Worm (Caenorhabditis elegans) whole organism, L1 larva: ENCODE measurements around the gene ZK632.14.

Experiments
- ama-1 ChIP-seq: fragments of 150-350 bp; optimal IDR thresholded peaks from 2 replicates; lab custom pipeline; 2014
- elt-3 ChIP-seq, 6 experiments: fragments of 150-350 bp in 1 of 6; sonication (generic microtip); optimal IDR thresholded peaks; 2 replicates each; lab custom pipeline; 2017 to 2018; ENCODE audit warnings: missing biosample characterization in 6 of 6, missing genetic modification characterization in 6 of 6, inconsistent platforms in 1 of 6
- lsy-2 ChIP-seq, 2 experiments: fragments of 150-350 bp; optimal IDR thresholded peaks; 2 replicates each; lab custom pipeline; 2014; ENCODE audit warnings: missing biosample characterization in 2 of 2, missing genetic modification characterization in 2 of 2
- nhr-11 ChIP-seq: fragments of 150-350 bp; optimal IDR thresholded peaks from 2 replicates; lab custom pipeline; 2014; ENCODE audit warnings: missing biosample characterization, missing genetic modification characterization
- pag-3 ChIP-seq: sonication (generic microtip); optimal IDR thresholded peaks from 2 replicates; lab custom pipeline; 2017; ENCODE audit warnings: missing genetic modification characterization, mild to moderate bottlenecking, missing compliant biosample characterization, antibody characterized with exemption, borderline replicate concordance; ENCODE audit not compliant: insufficient read depth
- snpc-4 ChIP-seq: fragments of 150-350 bp; optimal IDR thresholded peaks from 2 replicates; lab custom pipeline; 2014; ENCODE audit warnings: missing biosample characterization, missing genetic modification characterization
- sox-4 ChIP-seq: sonication (generic microtip); optimal IDR thresholded peaks from 2 replicates; lab custom pipeline; 2016; ENCODE audit warnings: missing genetic modification characterization, missing compliant biosample characterization
- sup-37 ChIP-seq: fragments of 200-800 bp; sonication (Bioruptor generic); optimal IDR thresholded peaks from 2 replicates; lab custom pipeline; 2018; ENCODE audit warnings: mild to moderate bottlenecking, missing genetic modification characterization, missing compliant biosample characterization
- unc-98 ChIP-seq: fragments of 200-800 bp; sonication (Bioruptor generic); IDR thresholded peaks from 2 replicates; pipeline ENCODE4 v1.3.6; 2022; ENCODE audit warnings: missing genetic modification characterization, missing compliant biosample characterization

ce11 chrIII:9822942-9823341 lies 9.7 kb downstream of the ZK632.14 start, which contains the start of gene arl-5:
- TF ChIP-seq pag-3 (tag; lab: Kevin White, UChicago) = no peak
- no peak for TF ChIP-seq sox-4 (tag; lab: Kevin White, UChicago)
- no peak for TF ChIP-seq snpc-4
- no peak for TF ChIP-seq lsy-2 (tag; optimal IDR thresholded peaks at IDR 0.05; lab: Kevin White, UChicago)
- no peak for TF ChIP-seq sup-37
- TF ChIP-seq ama-1 (lab: Kevin White, UChicago) = no peak
- no peak for TF ChIP-seq unc-98 (GFP tag; lab: Robert Waterston, UW)
- TF ChIP-seq nhr-11 (tag; lab: Kevin White, UChicago) = no peak
- no peak for TF ChIP-seq elt-3 (tag; optimal IDR thresholded peaks at IDR 0.05; lab: Kevin White, UChicago)
